Fruit fly (Drosophila melanogaster) whole organism, embryonic: ENCODE data around the gene CBP.

ENCODE experiments used
- B-H2 ChIP-seq: fragments of 200-800 bp; sonication (Bioruptor generic); optimal IDR thresholded peaks from 2 replicates; lab custom pipeline; 2018; ENCODE audit warnings: missing biosample characterization, mild to moderate bottlenecking, missing genetic modification characterization
- Bteb2 ChIP-seq: fragments of 200-800 bp; sonication (Bioruptor generic); optimal IDR thresholded peaks from 2 replicates; lab custom pipeline; 2016; ENCODE audit warnings: missing biosample characterization, missing genetic modification characterization
- CG10274 ChIP-seq: fragments of 200-800 bp; sonication (Bioruptor generic); optimal IDR thresholded peaks from 3 replicates; lab custom pipeline; 2017; ENCODE audit warnings: missing biosample characterization, mild to moderate bottlenecking, missing genetic modification characterization
- CG10431 ChIP-seq: fragments of 200-800 bp; sonication (Bioruptor generic); optimal IDR thresholded peaks from 3 replicates; lab custom pipeline; 2018; ENCODE audit warnings: missing biosample characterization, mild to moderate bottlenecking, missing genetic modification characterization
- CG11696 ChIP-seq: fragments of 200-800 bp; sonication (Bioruptor generic); IDR thresholded peaks from 2 replicates; pipeline ENCODE4 v1.3.6; 2022; ENCODE audit warnings: missing biosample characterization, missing genetic modification characterization
- CG12104 ChIP-seq: fragments of 200-800 bp; sonication (Bioruptor generic); optimal IDR thresholded peaks from 3 replicates; lab custom pipeline; 2016; ENCODE audit warnings: missing biosample characterization, missing genetic modification characterization
- CG12219 ChIP-seq: fragments of 200-800 bp; sonication (Bioruptor generic); optimal IDR thresholded peaks from 3 replicates; lab custom pipeline; 2018; ENCODE audit warnings: missing biosample characterization, mild to moderate bottlenecking, missing genetic modification characterization
- CG12769 ChIP-seq: fragments of 200-800 bp; sonication (Bioruptor generic); optimal IDR thresholded peaks from 2 replicates; lab custom pipeline; 2019; ENCODE audit warnings: missing biosample characterization, mild to moderate bottlenecking, missing genetic modification characterization, moderate library complexity
- CG14050 ChIP-seq: fragments of 200-800 bp; sonication (Bioruptor generic); IDR thresholded peaks from 3 replicates; pipeline ENCODE4 v1.3.6; 2022; ENCODE audit warnings: missing biosample characterization, missing genetic modification characterization
- CG14860 ChIP-seq: fragments of 200-800 bp; sonication (Bioruptor generic); IDR thresholded peaks from 3 replicates; pipeline ENCODE4 v1.3.6; 2022; ENCODE audit warnings: missing biosample characterization, missing genetic modification characterization; ENCODE audit not compliant: partially characterized antibody
- CG14965 ChIP-seq: fragments of 200-800 bp; sonication (Bioruptor generic); optimal IDR thresholded peaks from 2 replicates; lab custom pipeline; 2016; ENCODE audit warnings: missing biosample characterization, missing genetic modification characterization, borderline replicate concordance
- CG18262 ChIP-seq: fragments of 200-800 bp; optimal IDR thresholded peaks from 3 replicates; lab custom pipeline; 2019; ENCODE audit warnings: missing biosample characterization, mild to moderate bottlenecking, missing genetic modification characterization, moderate library complexity
- CG1832 ChIP-seq: fragments of 200-800 bp; sonication (Bioruptor generic); optimal IDR thresholded peaks from 2 replicates; lab custom pipeline; 2017; ENCODE audit warnings: missing biosample characterization, mild to moderate bottlenecking, missing genetic modification characterization, inconsistent platforms
- CG32532 ChIP-seq: fragments of 200-800 bp; sonication (Bioruptor generic); IDR thresholded peaks from 2 replicates; pipeline ENCODE4 v1.3.6; 2022; ENCODE audit warnings: missing biosample characterization, missing genetic modification characterization
- CG34224 ChIP-seq: fragments of 200-800 bp; sonication (Bioruptor generic); IDR thresholded peaks from 3 replicates; pipeline ENCODE4 v1.3.6; 2022; ENCODE audit warnings: missing biosample characterization, missing genetic modification characterization; ENCODE audit not compliant: partially characterized antibody
- CG4820 ChIP-seq: fragments of 200-800 bp; sonication (Bioruptor generic); optimal IDR thresholded peaks from 3 replicates; lab custom pipeline; 2016; ENCODE audit warnings: missing biosample characterization, missing genetic modification characterization
- CG6683 ChIP-seq: fragments of 200-800 bp; sonication (Bioruptor generic); optimal IDR thresholded peaks from 2 replicates; lab custom pipeline; 2017; ENCODE audit warnings: missing biosample characterization, mild to moderate bottlenecking, missing genetic modification characterization, missing genetic modification reagents
- CG6689 ChIP-seq: fragments of 200-800 bp; sonication (Bioruptor generic); IDR thresholded peaks from 2 replicates; pipeline ENCODE4 v1.3.6; 2022; ENCODE audit warnings: missing biosample characterization, missing genetic modification characterization
- CG7271 ChIP-seq: fragments of 200-800 bp; sonication (Bioruptor generic); optimal IDR thresholded peaks from 2 replicates; lab custom pipeline; 2018; ENCODE audit warnings: missing biosample characterization, mild to moderate bottlenecking, missing genetic modification characterization, moderate library complexity
- CG7928 ChIP-seq: fragments of 200-800 bp; sonication (Bioruptor generic); optimal IDR thresholded peaks from 2 replicates; lab custom pipeline; 2017; ENCODE audit warnings: missing biosample characterization, mild to moderate bottlenecking, missing genetic modification characterization
- CG8478 ChIP-seq: fragments of >200 bp; optimal IDR thresholded peaks from 2 replicates; lab custom pipeline; 2018
- CG9817 ChIP-seq: fragments of 200-800 bp; sonication (Bioruptor generic); optimal IDR thresholded peaks from 2 replicates; lab custom pipeline; 2018; ENCODE audit warnings: missing biosample characterization, mild to moderate bottlenecking, missing genetic modification characterization, moderate library complexity
- CHES-1-like ChIP-seq: fragments of 200-800 bp; sonication (Bioruptor generic); optimal IDR thresholded peaks from 2 replicates; lab custom pipeline; 2016; ENCODE audit warnings: missing biosample characterization, missing genetic modification characterization
- D19B ChIP-seq: fragments of 200-800 bp; sonication (Bioruptor generic); optimal IDR thresholded peaks from 2 replicates; lab custom pipeline; 2017; ENCODE audit warnings: missing biosample characterization, mild to moderate bottlenecking, missing genetic modification characterization
- Drgx ChIP-seq: fragments of 200-800 bp; sonication (Bioruptor generic); IDR thresholded peaks from 2 replicates; pipeline ENCODE4 v1.3.6; 2022; ENCODE audit warnings: missing biosample characterization, missing genetic modification characterization
- Hmr ChIP-seq: fragments of 200-800 bp; sonication (Bioruptor generic); optimal IDR thresholded peaks from 3 replicates; lab custom pipeline; 2017; ENCODE audit warnings: mild to moderate bottlenecking, missing biosample characterization, missing genetic modification reagents, missing genetic modification characterization
- Hr39 ChIP-seq: fragments of >200 bp; optimal IDR thresholded peaks from 2 replicates; lab custom pipeline; 2017
- Mrtf ChIP-seq: fragments of 200-800 bp; sonication (Bioruptor generic); IDR thresholded peaks from 3 replicates; pipeline ENCODE4 v1.3.6; 2022; ENCODE audit warnings: missing biosample characterization, missing genetic modification characterization
- Nf-YB ChIP-seq: fragments of 200-800 bp; sonication (Bioruptor generic); optimal IDR thresholded peaks from 3 replicates; lab custom pipeline; 2019; ENCODE audit warnings: missing biosample characterization, mild to moderate bottlenecking, missing genetic modification characterization, moderate library complexity
- PHDP ChIP-seq: fragments of 200-800 bp; sonication (Bioruptor generic); optimal IDR thresholded peaks from 3 replicates; lab custom pipeline; 2018; ENCODE audit warnings: missing biosample characterization, mild to moderate bottlenecking, missing genetic modification characterization, moderate library complexity
- Ptx1 ChIP-seq: fragments of 200-800 bp; sonication (Bioruptor generic); IDR thresholded peaks from 2 replicates; pipeline ENCODE4 v1.3.6; 2022; ENCODE audit warnings: missing biosample characterization, missing genetic modification characterization
- Sox102F ChIP-seq: fragments of 200-800 bp; sonication (Bioruptor generic); optimal IDR thresholded peaks from 2 replicates; lab custom pipeline; 2018; ENCODE audit warnings: missing biosample characterization, mild to moderate bottlenecking, missing genetic modification characterization, moderate library complexity
- az2 ChIP-seq: fragments of 200-800 bp; sonication (Bioruptor generic); optimal IDR thresholded peaks from 3 replicates; lab custom pipeline; 2016; ENCODE audit warnings: missing biosample characterization, missing genetic modification characterization
- chif ChIP-seq, 2 experiments: fragments of 200-800 bp; sonication (Bioruptor generic); optimal IDR thresholded peaks; 3 replicates each; lab custom pipeline; 2016; ENCODE audit warnings: missing biosample characterization in 2 of 2, missing genetic modification characterization in 2 of 2
- chn ChIP-seq: fragments of 200-800 bp; sonication (Bioruptor generic); optimal IDR thresholded peaks from 2 replicates; lab custom pipeline; 2016; ENCODE audit warnings: missing biosample characterization, missing genetic modification characterization
- corto ChIP-seq: fragments of 200-800 bp; sonication (Bioruptor generic); optimal IDR thresholded peaks from 2 replicates; lab custom pipeline; 2016; ENCODE audit warnings: missing biosample characterization, mild to moderate bottlenecking, missing genetic modification characterization, moderate library complexity
- crol ChIP-seq: fragments of 200-800 bp; sonication (Bioruptor generic); IDR thresholded peaks from 2 replicates; pipeline ENCODE4 v1.3.6; 2022; ENCODE audit warnings: missing biosample characterization, missing genetic modification characterization
- danr ChIP-seq: fragments of 200-800 bp; sonication (Bioruptor generic); IDR thresholded peaks from 2 replicates; pipeline ENCODE4 v1.3.6; 2022; ENCODE audit warnings: missing biosample characterization, missing genetic modification characterization
- dpn ChIP-seq, 2 experiments: fragments of 200-800 bp; sonication (Bioruptor generic); optimal IDR thresholded peaks; 3 replicates each; lab custom pipeline; 2016; ENCODE audit warnings: missing biosample characterization in 2 of 2, missing genetic modification characterization in 2 of 2
- h ChIP-seq: fragments of >200 bp; optimal IDR thresholded peaks from 2 replicates; lab custom pipeline; 2017
- kah ChIP-seq: fragments of 200-800 bp; sonication (Bioruptor generic); optimal IDR thresholded peaks from 2 replicates; lab custom pipeline; 2018; ENCODE audit warnings: missing biosample characterization, mild to moderate bottlenecking, missing genetic modification characterization
- lola ChIP-seq, 3 experiments: fragments of >200 bp in 2 of 3; fragments of 200-800 bp in 1 of 3; sonication (Bioruptor generic) in 1 of 3; optimal IDR thresholded peaks; 2 replicates each; lab custom pipeline; 2017 to 2019; ENCODE audit warnings: missing biosample characterization in 3 of 3, missing genetic modification characterization in 3 of 3, mild to moderate bottlenecking in 1 of 3, moderate library complexity in 1 of 3
- org-1 ChIP-seq: fragments of 200-800 bp; sonication (Bioruptor generic); optimal IDR thresholded peaks from 2 replicates; lab custom pipeline; 2017; ENCODE audit warnings: missing biosample characterization, missing genetic modification characterization
- phol ChIP-seq: fragments of 200-800 bp; sonication (Bioruptor generic); optimal IDR thresholded peaks from 3 replicates; lab custom pipeline; 2018; ENCODE audit warnings: missing biosample characterization, mild to moderate bottlenecking, missing genetic modification characterization, moderate library complexity
- ranshi ChIP-seq: fragments of 200-800 bp; sonication (Bioruptor generic); IDR thresholded peaks from 2 replicates; pipeline ENCODE4 v1.3.6; 2022; ENCODE audit warnings: missing biosample characterization, missing genetic modification characterization
- sisA ChIP-seq: fragments of 200-800 bp; sonication (Bioruptor generic); IDR thresholded peaks from 2 replicates; pipeline ENCODE4 v1.3.6; 2022; ENCODE audit warnings: missing biosample characterization, missing genetic modification characterization
- sna ChIP-seq: fragments of 200-800 bp; sonication (Bioruptor generic); IDR thresholded peaks from 2 replicates; pipeline ENCODE4 v1.3.6; 2022; ENCODE audit warnings: missing biosample characterization, missing genetic modification characterization; ENCODE audit not compliant: partially characterized antibody
- stwl ChIP-seq: fragments of 200-800 bp; sonication (Bioruptor generic); optimal IDR thresholded peaks from 3 replicates; lab custom pipeline; 2018; ENCODE audit warnings: missing biosample characterization, mild to moderate bottlenecking, missing genetic modification characterization, moderate library complexity
- tx ChIP-seq: fragments of 200-800 bp; sonication (Bioruptor generic); optimal IDR thresholded peaks from 2 replicates; lab custom pipeline; 2016; ENCODE audit warnings: missing biosample characterization, missing genetic modification characterization
- wdn ChIP-seq: fragments of 200-800 bp; sonication (Bioruptor generic); IDR thresholded peaks from 2 replicates; pipeline ENCODE4 v1.3.6; 2022; ENCODE audit warnings: missing biosample characterization, missing genetic modification characterization
- wek ChIP-seq: fragments of 200-800 bp; sonication (Bioruptor generic); optimal IDR thresholded peaks from 3 replicates; lab custom pipeline; 2018; ENCODE audit warnings: missing biosample characterization, mild to moderate bottlenecking, missing genetic modification characterization, moderate library complexity
- z ChIP-seq: fragments of 200-800 bp; sonication (Bioruptor generic); IDR thresholded peaks from 3 replicates; pipeline ENCODE4 v1.3.6; 2022; ENCODE audit warnings: missing biosample characterization, missing genetic modification characterization

The CBP gene

dm6 chrX:7334801-7335176 is 2.4 kb upstream of the CBP start (continued):
- TF ChIP-seq Drgx, result peak; percentile 62
- peak; percentile 65 for TF ChIP-seq az2 (GFP tag; lab: Kevin White, UChicago)
- TF ChIP-seq CG11696 (GFP tag; lab: Robert Waterston, UW), result peak; percentile 45; the same call in 1 of the 2 replicates
- peak; percentile 72 for TF ChIP-seq ranshi
- peak in 1 of 2 experiments; percentile 78 for TF ChIP-seq dpn (GFP tag; optimal IDR thresholded peaks at IDR 0.05; lab: Kevin White, UChicago)
- TF ChIP-seq CG8478, result no peak
- no peak for TF ChIP-seq chn (GFP tag; lab: Kevin White, UChicago)
- peak; percentile 68 for TF ChIP-seq CG9817 (tag; lab: Kevin White, UChicago)
- no peak for TF ChIP-seq CG34224 (GFP tag; lab: Robert Waterston, UW)
- TF ChIP-seq CG14050 (GFP tag; lab: Robert Waterston, UW), result 0 out of 3 replicates have a peak, but pooled peaks have one; percentile 21
- TF ChIP-seq lola (GFP tag; optimal IDR thresholded peaks at IDR 0.05; lab: Kevin White, UChicago), result peak in 1 of 3 experiments; percentile 88
- peak; percentile 88 for TF ChIP-seq phol (tag; lab: Kevin White, UChicago)
- TF ChIP-seq CG10431 (GFP tag; lab: Kevin White, UChicago), result peak; percentile 60
- TF ChIP-seq CG14965 (GFP tag; lab: Kevin White, UChicago), result no peak
- TF ChIP-seq danr (GFP tag; lab: Robert Waterston, UW), result peak; percentile 47; the same call in 1 of the 2 replicates
- no peak for TF ChIP-seq Hr39
- TF ChIP-seq CG7928 (GFP tag; lab: Kevin White, UChicago), result no peak
- no peak for TF ChIP-seq chif (GFP tag; optimal IDR thresholded peaks at IDR 0.05; lab: Kevin White, UChicago)
- no peak for TF ChIP-seq h (lab: Kevin White, UChicago)
- TF ChIP-seq sna, result no peak
- TF ChIP-seq sisA (GFP tag; lab: Robert Waterston, UW), result peak; percentile 58
- no peak for TF ChIP-seq CHES-1-like (GFP tag; lab: Kevin White, UChicago)
- peak; percentile 71 for TF ChIP-seq Nf-YB (GFP tag; lab: Kevin White, UChicago)
- peak; percentile 82 for TF ChIP-seq Sox102F (GFP tag; lab: Kevin White, UChicago)
- peak; percentile 24 for TF ChIP-seq CG10274 (GFP tag; lab: Kevin White, UChicago)
- TF ChIP-seq Hmr (GFP tag; lab: Kevin White, UChicago), result peak; percentile 73
- no peak for TF ChIP-seq corto (GFP tag; lab: Kevin White, UChicago)
- peak; percentile 92 for TF ChIP-seq CG18262 (tag; lab: Kevin White, UChicago)
- TF ChIP-seq CG1832 (GFP tag; lab: Kevin White, UChicago), result no peak
- TF ChIP-seq Ptx1 (GFP tag; lab: Robert Waterston, UW), result peak; percentile 86
- TF ChIP-seq CG32532 (GFP tag; lab: Robert Waterston, UW), result peak; percentile 87
- TF ChIP-seq CG4820 (GFP tag; lab: Kevin White, UChicago), result peak; percentile 30
- TF ChIP-seq B-H2, result peak; percentile 33
- no peak for TF ChIP-seq wdn (GFP tag; lab: Robert Waterston, UW)
- peak; percentile 19 for TF ChIP-seq kah (GFP tag; lab: Kevin White, UChicago)
- no peak for TF ChIP-seq tx
- TF ChIP-seq Bteb2 (GFP tag; lab: Kevin White, UChicago), result no peak
- no peak for TF ChIP-seq z (GFP tag; lab: Robert Waterston, UW)
- peak; percentile 55 for TF ChIP-seq CG12219
- no peak for TF ChIP-seq CG14860
- TF ChIP-seq org-1 (GFP tag; lab: Kevin White, UChicago), result peak; percentile 42
- peak; percentile 45 for TF ChIP-seq CG6683
- TF ChIP-seq stwl (tag; lab: Kevin White, UChicago), result no peak
- peak; percentile 48 for TF ChIP-seq D19B
- peak; percentile 90 for TF ChIP-seq PHDP
- TF ChIP-seq Mrtf (GFP tag; lab: Robert Waterston, UW), result peak; percentile 63; the same call in 1 of the 3 replicates
- TF ChIP-seq wek (GFP tag; lab: Kevin White, UChicago), result no peak
- peak; percentile 58 for TF ChIP-seq CG12104 (GFP tag; lab: Kevin White, UChicago)
- TF ChIP-seq crol, result no peak
- peak; percentile 82 for TF ChIP-seq CG6689 (GFP tag; lab: Robert Waterston, UW)
- no peak for TF ChIP-seq CG12769 (tag; lab: Kevin White, UChicago)
- peak; percentile 42 for TF ChIP-seq CG7271 (tag; lab: Kevin White, UChicago)
